Fruit fly (Drosophila melanogaster) whole organism, embryonic: Measurements from ENCODE around the gene aos.

Experiments used
- Awh ChIP-seq: fragments of 200-800 bp; sonication (Bioruptor generic); IDR thresholded peaks from 2 replicates; pipeline ENCODE4, ENCODE4 v1.3.6; 2022; ENCODE audit warnings: missing biosample characterization, missing genetic modification characterization
- CG10321 ChIP-seq: fragments of 200-800 bp; sonication (Bioruptor generic); IDR thresholded peaks from 2 replicates; pipeline ENCODE4 v1.3.6; 2022; ENCODE audit warnings: missing biosample characterization, missing genetic modification characterization
- CG10366 ChIP-seq: fragments of 200-800 bp; sonication (Bioruptor generic); IDR thresholded peaks from 2 replicates; pipeline ENCODE4 v1.3.6; 2022; ENCODE audit warnings: missing biosample characterization, missing genetic modification characterization
- CG10543 ChIP-seq: fragments of 200-800 bp; sonication (Bioruptor generic); optimal IDR thresholded peaks from 3 replicates; lab custom pipeline; 2017; ENCODE audit warnings: missing biosample characterization, mild to moderate bottlenecking, missing genetic modification characterization, moderate library complexity
- CG11247 ChIP-seq: fragments of 200-800 bp; sonication (Bioruptor generic); IDR thresholded peaks from 2 replicates; pipeline ENCODE4 v1.3.6; 2022; ENCODE audit warnings: missing biosample characterization, missing genetic modification characterization
- CG11696 ChIP-seq: fragments of 200-800 bp; sonication (Bioruptor generic); IDR thresholded peaks from 2 replicates; pipeline ENCODE4 v1.3.6; 2022; ENCODE audit warnings: missing biosample characterization, missing genetic modification characterization
- CG12769 ChIP-seq: fragments of 200-800 bp; sonication (Bioruptor generic); optimal IDR thresholded peaks from 2 replicates; lab custom pipeline; 2019; ENCODE audit warnings: missing biosample characterization, mild to moderate bottlenecking, missing genetic modification characterization, moderate library complexity
- CG14710 ChIP-seq: fragments of 200-800 bp; sonication (Bioruptor generic); optimal IDR thresholded peaks from 3 replicates; lab custom pipeline; 2019; ENCODE audit warnings: missing biosample characterization, mild to moderate bottlenecking, missing genetic modification characterization, moderate library complexity
- CG17328 ChIP-seq: fragments of 200-800 bp; sonication (Bioruptor generic); IDR thresholded peaks from 2 replicates; pipeline ENCODE4 v1.3.6; 2022; ENCODE audit warnings: missing biosample characterization, missing genetic modification characterization
- CG2889 ChIP-seq: fragments of 200-800 bp; sonication (Bioruptor generic); IDR thresholded peaks from 3 replicates; pipeline ENCODE4 v1.3.6; 2022; ENCODE audit warnings: missing biosample characterization, missing genetic modification characterization
- CG30403 ChIP-seq: fragments of 200-800 bp; sonication (Bioruptor generic); optimal IDR thresholded peaks from 3 replicates; lab custom pipeline; 2016; ENCODE audit warnings: missing biosample characterization, missing genetic modification characterization
- CG30431 ChIP-seq: fragments of 200-800 bp; sonication (Bioruptor generic); optimal IDR thresholded peaks from 2 replicates; lab custom pipeline; 2017; ENCODE audit warnings: missing biosample characterization, missing genetic modification characterization
- CG3407 ChIP-seq: fragments of 200-800 bp; sonication (Bioruptor generic); optimal IDR thresholded peaks from 2 replicates; lab custom pipeline; 2018; ENCODE audit warnings: missing biosample characterization, mild to moderate bottlenecking, missing genetic modification characterization
- CG3847 ChIP-seq: fragments of 200-800 bp; sonication (Bioruptor generic); IDR thresholded peaks from 2 replicates; pipeline ENCODE4 v1.3.6; 2022; ENCODE audit warnings: missing biosample characterization, missing genetic modification characterization
- CG4404 ChIP-seq: fragments of 200-800 bp; sonication (Bioruptor generic); IDR thresholded peaks from 2 replicates; pipeline ENCODE4 v1.3.6; 2022; ENCODE audit warnings: missing biosample characterization, missing genetic modification characterization
- CG6654 ChIP-seq: fragments of 200-800 bp; sonication (Bioruptor generic); optimal IDR thresholded peaks from 2 replicates; lab custom pipeline; 2017; ENCODE audit warnings: missing biosample characterization, mild to moderate bottlenecking, missing genetic modification characterization
- CG7357 ChIP-seq: fragments of 200-800 bp; sonication (Bioruptor generic); IDR thresholded peaks from 3 replicates; pipeline ENCODE4 v1.3.6; 2022; ENCODE audit warnings: missing biosample characterization, missing genetic modification characterization
- CG8089 ChIP-seq: fragments of 200-800 bp; sonication (Bioruptor generic); optimal IDR thresholded peaks from 3 replicates; lab custom pipeline; 2016; ENCODE audit warnings: missing biosample characterization, missing genetic modification characterization
- CG9932 ChIP-seq: fragments of 200-800 bp; sonication (Bioruptor generic); IDR thresholded peaks from 2 replicates; pipeline ENCODE4 v1.3.6; 2022; ENCODE audit warnings: missing biosample characterization, missing genetic modification characterization
- CkIIα-i1 ChIP-seq: fragments of 200-800 bp; sonication (Bioruptor generic); IDR thresholded peaks from 2 replicates; pipeline ENCODE4 v1.3.6; 2022; ENCODE audit warnings: missing biosample characterization, missing genetic modification characterization
- D19A ChIP-seq: fragments of 200-800 bp; optimal IDR thresholded peaks from 3 replicates; lab custom pipeline; 2019; ENCODE audit warnings: missing biosample characterization, mild to moderate bottlenecking, missing genetic modification characterization, moderate library complexity
- Dip2 ChIP-seq: fragments of 200-800 bp; sonication (Bioruptor generic); IDR thresholded peaks from 2 replicates; pipeline ENCODE4 v1.3.6; 2022; ENCODE audit warnings: missing biosample characterization, missing genetic modification characterization
- Doc3 ChIP-seq: fragments of 200-800 bp; sonication (Bioruptor generic); IDR thresholded peaks from 3 replicates; pipeline ENCODE4 v1.3.6; 2022; ENCODE audit warnings: missing biosample characterization, missing genetic modification characterization; ENCODE audit not compliant: partially characterized antibody
- E2f2 ChIP-seq: fragments of 200-800 bp; sonication (Bioruptor generic); IDR thresholded peaks from 2 replicates; pipeline ENCODE4 v1.3.6; 2022; ENCODE audit warnings: missing biosample characterization, missing genetic modification characterization
- Gsc ChIP-seq: fragments of 200-800 bp; sonication (Bioruptor generic); IDR thresholded peaks from 2 replicates; pipeline ENCODE4 v1.3.6; 2022; ENCODE audit warnings: missing biosample characterization, missing genetic modification characterization
- NK7.1 ChIP-seq: fragments of 200-800 bp; sonication (Bioruptor generic); optimal IDR thresholded peaks from 3 replicates; lab custom pipeline; 2016; ENCODE audit warnings: missing biosample characterization, missing genetic modification characterization
- Oaz ChIP-seq: fragments of 200-800 bp; sonication (Bioruptor generic); IDR thresholded peaks from 2 replicates; pipeline ENCODE4 v1.3.6; 2022; ENCODE audit warnings: missing biosample characterization, missing genetic modification characterization
- Ravus ChIP-seq: fragments of 200-800 bp; sonication (Bioruptor generic); IDR thresholded peaks from 2 replicates; pipeline ENCODE4 v1.3.6; 2022; ENCODE audit warnings: missing biosample characterization, missing genetic modification characterization
- Side ChIP-seq: fragments of 200-800 bp; sonication (Bioruptor generic); optimal IDR thresholded peaks from 2 replicates; lab custom pipeline; 2016; ENCODE audit warnings: missing biosample characterization, missing genetic modification characterization
- ase ChIP-seq: fragments of 200-800 bp; sonication (Bioruptor generic); IDR thresholded peaks from 3 replicates; pipeline ENCODE4 v1.3.6; 2022; ENCODE audit warnings: missing biosample characterization, missing genetic modification characterization
- caup ChIP-seq: fragments of 200-800 bp; sonication (Bioruptor generic); optimal IDR thresholded peaks from 3 replicates; lab custom pipeline; 2017; ENCODE audit warnings: missing biosample characterization, mild to moderate bottlenecking, missing genetic modification characterization, moderate library complexity; ENCODE audit not compliant: severe bottlenecking
- chinmo ChIP-seq: fragments of 200-800 bp; sonication (Bioruptor generic); IDR thresholded peaks from 4 replicates; pipeline ENCODE4 v1.3.6; 2022; ENCODE audit warnings: missing biosample characterization, missing genetic modification characterization; ENCODE audit not compliant: partially characterized antibody
- chm ChIP-seq: fragments of 200-800 bp; sonication (Bioruptor generic); IDR thresholded peaks from 2 replicates; pipeline ENCODE4 v1.3.6; 2022; ENCODE audit warnings: missing biosample characterization, missing genetic modification characterization
- dmrt11E ChIP-seq: fragments of 200-800 bp; sonication (Bioruptor generic); optimal IDR thresholded peaks from 3 replicates; lab custom pipeline; 2018; ENCODE audit warnings: missing biosample characterization, mild to moderate bottlenecking, missing genetic modification characterization, moderate library complexity
- dmrt99B ChIP-seq: fragments of 200-800 bp; sonication (Bioruptor generic); optimal IDR thresholded peaks from 2 replicates; lab custom pipeline; 2018; ENCODE audit warnings: missing biosample characterization, mild to moderate bottlenecking, missing genetic modification characterization, moderate library complexity
- dpn ChIP-seq, 2 experiments: fragments of 200-800 bp; sonication (Bioruptor generic); optimal IDR thresholded peaks; 3 replicates each; lab custom pipeline; 2016; ENCODE audit warnings: missing biosample characterization in 2 of 2, missing genetic modification characterization in 2 of 2
- emc ChIP-seq: fragments of 200-800 bp; sonication (Bioruptor generic); optimal IDR thresholded peaks from 2 replicates; lab custom pipeline; 2016; ENCODE audit warnings: missing biosample characterization, missing genetic modification characterization
- gce ChIP-seq: fragments of 200-800 bp; sonication (Bioruptor generic); IDR thresholded peaks from 3 replicates; pipeline ENCODE4 v1.3.6; 2022; ENCODE audit warnings: missing biosample characterization, missing genetic modification characterization
- gro ChIP-seq: fragments of 200-800 bp; sonication (Bioruptor generic); optimal IDR thresholded peaks from 2 replicates; lab custom pipeline; 2016; ENCODE audit warnings: missing biosample characterization, missing genetic modification characterization
- gsb-n ChIP-seq: fragments of 200-800 bp; sonication (Bioruptor generic); optimal IDR thresholded peaks from 3 replicates; lab custom pipeline; 2018; ENCODE audit warnings: missing biosample characterization, mild to moderate bottlenecking, missing genetic modification characterization
- lbe ChIP-seq: fragments of 200-800 bp; sonication (Bioruptor generic); optimal IDR thresholded peaks from 2 replicates; lab custom pipeline; 2016; ENCODE audit warnings: missing biosample characterization, mild to moderate bottlenecking, missing genetic modification characterization
- nom ChIP-seq: fragments of 200-800 bp; sonication (Bioruptor generic); optimal IDR thresholded peaks from 2 replicates; lab custom pipeline; 2017; ENCODE audit warnings: missing biosample characterization, missing genetic modification characterization, mild to moderate bottlenecking, moderate library complexity, missing genetic modification reagents
- odd ChIP-seq: fragments of 200-800 bp; sonication (Bioruptor generic); optimal IDR thresholded peaks from 2 replicates; lab custom pipeline; 2017; ENCODE audit warnings: missing biosample characterization, mild to moderate bottlenecking, missing genetic modification characterization
- otp ChIP-seq: fragments of 200-800 bp; sonication (Bioruptor generic); IDR thresholded peaks from 3 replicates; pipeline ENCODE4, ENCODE4 v1.3.6; 2022; ENCODE audit warnings: missing biosample characterization, missing genetic modification characterization
- sqz ChIP-seq: fragments of 200-800 bp; sonication (Bioruptor generic); optimal IDR thresholded peaks from 3 replicates; lab custom pipeline; 2018; ENCODE audit warnings: missing biosample characterization, mild to moderate bottlenecking, missing genetic modification characterization
- tap ChIP-seq: fragments of 200-800 bp; optimal IDR thresholded peaks from 3 replicates; lab custom pipeline; 2019; ENCODE audit warnings: missing biosample characterization, mild to moderate bottlenecking, missing genetic modification characterization, moderate library complexity
- unc-4 ChIP-seq: fragments of 200-800 bp; sonication (Bioruptor generic); IDR thresholded peaks from 2 replicates; pipeline ENCODE4 v1.3.6; 2022; ENCODE audit warnings: missing biosample characterization, missing genetic modification characterization; ENCODE audit not compliant: partially characterized antibody
- usp ChIP-seq: fragments of >200 bp; optimal IDR thresholded peaks from 2 replicates; lab custom pipeline; 2017; ENCODE audit warnings: missing biosample characterization, missing genetic modification characterization
- zfh1 ChIP-seq: fragments of 200-800 bp; sonication (Bioruptor generic); IDR thresholded peaks from 3 replicates; pipeline ENCODE4 v1.3.6; 2022; ENCODE audit warnings: missing biosample characterization, missing genetic modification characterization

The aos gene

DNA sequence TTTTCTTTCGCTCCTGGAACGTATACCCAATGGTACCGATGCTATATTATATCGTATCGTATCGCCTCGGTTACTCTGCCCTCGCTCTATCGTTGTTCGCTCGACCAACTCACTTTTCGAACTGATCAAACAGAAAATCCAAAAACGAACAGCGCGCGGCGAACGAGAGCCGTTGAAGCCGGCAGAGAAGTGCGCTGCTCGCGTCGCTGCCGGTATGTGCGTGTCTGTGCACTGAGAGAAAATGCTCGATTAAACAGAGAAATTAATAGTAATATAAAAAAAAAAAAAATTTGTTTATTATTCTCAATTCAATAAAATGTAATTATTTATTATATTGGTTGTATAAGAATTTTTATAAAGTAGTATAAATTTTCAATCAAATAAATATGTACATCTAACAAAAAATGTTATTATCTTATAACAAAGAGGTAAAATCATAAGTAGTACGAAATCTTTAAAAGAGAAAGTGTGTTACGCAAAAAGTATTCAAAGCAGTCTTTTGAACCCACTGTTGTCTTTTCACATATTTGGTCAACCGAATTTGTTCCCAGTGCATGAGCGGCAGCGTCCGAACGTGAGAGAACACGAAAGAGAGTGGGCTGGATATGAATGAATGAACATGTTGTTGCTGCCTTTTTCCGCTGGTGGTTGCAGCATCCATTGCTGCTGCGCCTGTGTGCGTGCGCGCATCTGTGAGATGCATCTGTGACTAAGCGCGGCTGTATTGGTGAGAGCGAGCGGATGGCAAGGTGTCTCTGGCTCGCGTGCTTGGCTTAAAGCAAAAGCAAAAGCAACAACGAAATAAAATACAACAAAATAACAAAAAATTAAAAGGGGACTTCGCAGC lies at the start of gene aos:
TSS of gene aos (minus strand) at position 127 of the 847 bp plus-strand sequence.
- TF ChIP-seq CG30403 (GFP tag; lab: Kevin White, UChicago): peak; percentile 95
- TF ChIP-seq Awh (GFP tag; lab: Robert Waterston, UW): peak; percentile 60
- TF ChIP-seq CG10543 (GFP tag; lab: Kevin White, UChicago): peak; percentile 91
- TF ChIP-seq D19A (tag; lab: Kevin White, UChicago): peak; percentile 91
- peak; percentile 88 for TF ChIP-seq CG30431 (GFP tag; lab: Kevin White, UChicago)
- TF ChIP-seq chm (GFP tag; lab: Robert Waterston, UW): peak; percentile 54; the same call in 1 of the 2 replicates
- TF ChIP-seq CG7357 (GFP tag; lab: Robert Waterston, UW): peak; percentile 41; the same call in 1 of the 3 replicates
- TF ChIP-seq unc-4 (GFP tag; lab: Robert Waterston, UW): no peak
- peak; percentile 77 for TF ChIP-seq CG10366 (GFP tag; lab: Robert Waterston, UW)
- TF ChIP-seq usp (GFP tag; lab: Kevin White, UChicago): no peak
- TF ChIP-seq CG14710 (tag; lab: Kevin White, UChicago): peak; percentile 97
- TF ChIP-seq CG12769 (tag; lab: Kevin White, UChicago): peak; percentile 46
- no peak for TF ChIP-seq gro (GFP tag; lab: Kevin White, UChicago)
- peak; percentile 85 for TF ChIP-seq tap (tag; lab: Kevin White, UChicago)
- TF ChIP-seq Ravus (GFP tag; lab: Robert Waterston, UW): no peak; the same call in 1 of the 2 replicates
- peak; percentile 65 for TF ChIP-seq CG9932 (GFP tag; lab: Robert Waterston, UW)
- TF ChIP-seq NK7.1: peak; percentile 0
- TF ChIP-seq nom (GFP tag; lab: Kevin White, UChicago): peak; percentile 75
- peak; percentile 64 for TF ChIP-seq lbe
- peak; percentile 62; the same call in 1 of the 2 replicates for TF ChIP-seq CG11696
- 0 out of 2 replicates have a peak, but pooled peaks have one; percentile 10 for TF ChIP-seq CG11247
- peak; percentile 92 for TF ChIP-seq CG4404 (GFP tag; lab: Robert Waterston, UW)
- TF ChIP-seq Gsc (GFP tag; lab: Robert Waterston, UW): peak; percentile 42; the same call in 1 of the 2 replicates
- TF ChIP-seq sqz (GFP tag; lab: Kevin White, UChicago): peak; percentile 78
- peak in 1 of 2 experiments; percentile 90 for TF ChIP-seq dpn (GFP tag; optimal IDR thresholded peaks at IDR 0.05; lab: Kevin White, UChicago)
- TF ChIP-seq CG3847 (GFP tag; lab: Robert Waterston, UW): peak; percentile 83
- no peak for TF ChIP-seq gce (GFP tag; lab: Robert Waterston, UW)
- TF ChIP-seq chinmo (GFP tag; lab: Robert Waterston, UW): peak; percentile 82; the same call in 3 of the 4 replicates
- TF ChIP-seq CG6654: peak; percentile 79
- TF ChIP-seq CG10321 (GFP tag; lab: Robert Waterston, UW): no peak
- TF ChIP-seq CG17328 (GFP tag; lab: Robert Waterston, UW): no peak; the same call in none of the 2 replicates
- TF ChIP-seq CG8089 (GFP tag; lab: Kevin White, UChicago): no peak
- TF ChIP-seq Oaz (GFP tag; lab: Robert Waterston, UW): peak; percentile 43; the same call in 1 of the 2 replicates
- peak; percentile 90 for TF ChIP-seq CG3407 (GFP tag; lab: Kevin White, UChicago)
- TF ChIP-seq Doc3 (GFP tag; lab: Robert Waterston, UW): no peak
- peak; percentile 78 for TF ChIP-seq caup
- peak; percentile 68 for TF ChIP-seq E2f2 (GFP tag; lab: Robert Waterston, UW)
- peak; percentile 84 for TF ChIP-seq zfh1 (GFP tag; lab: Robert Waterston, UW)
- TF ChIP-seq emc (GFP tag; lab: Kevin White, UChicago): peak; percentile 5
- TF ChIP-seq gsb-n (tag; lab: Kevin White, UChicago): peak; percentile 96
- peak; percentile 93 for TF ChIP-seq odd (GFP tag; lab: Kevin White, UChicago)
- peak; percentile 47 for TF ChIP-seq Side
- TF ChIP-seq ase (GFP tag; lab: Robert Waterston, UW): peak; percentile 34; the same call in 2 of the 3 replicates
- no peak for TF ChIP-seq CkIIα-i1 (GFP tag; lab: Robert Waterston, UW)
- TF ChIP-seq CG2889 (GFP tag; lab: Robert Waterston, UW): peak; percentile 50; the same call in 1 of the 3 replicates
- no peak for TF ChIP-seq Dip2 (GFP tag; lab: Robert Waterston, UW)
- TF ChIP-seq dmrt99B (tag; lab: Kevin White, UChicago): peak; percentile 93
- TF ChIP-seq otp: peak; percentile 38; the same call in 2 of the 3 replicates
- TF ChIP-seq dmrt11E: peak; percentile 96
